Fruit fly (Drosophila melanogaster): ENCODE data around the gene Cyp4ac1.

The Cyp4ac1 gene

dm6 chr2L:5251150-5251549, 12.7 kb upstream of the Cyp4ac1 start:
- TF ChIP-seq D1 (tag; optimal IDR thresholded peaks at IDR 0.05) (no peak), Pif1B (GFP tag; optimal IDR thresholded peaks at IDR 0.05) (peak; percentile 7), fd96Ca (GFP tag; IDR thresholded peaks at IDR 0.05) (no peak), CG8159 (tag; optimal IDR thresholded peaks at IDR 0.05) (no peak), CG34367 (tag; optimal IDR thresholded peaks at IDR 0.05) (no peak)

DNA sequence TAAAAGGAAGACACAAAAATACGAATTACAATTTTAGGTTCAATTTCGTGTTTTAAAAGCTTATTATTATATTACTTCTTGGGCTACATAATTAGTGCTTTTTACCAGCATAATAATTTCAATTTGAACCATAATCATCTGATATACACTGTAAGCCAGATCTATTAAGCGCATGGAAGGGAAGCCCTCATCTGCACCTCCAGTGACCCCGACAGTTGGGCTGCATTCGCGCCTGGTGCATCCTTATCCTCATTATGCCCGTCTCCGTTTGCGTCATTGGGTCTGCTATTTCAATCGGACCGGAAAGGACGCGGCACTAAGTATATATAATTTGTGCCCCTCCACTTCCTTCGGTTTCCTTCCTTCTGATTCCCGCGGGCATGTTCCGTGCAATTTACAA, 12.1 kb upstream of the Cyp4ac1 start:
- TF ChIP-seq fd96Ca (GFP tag; IDR thresholded peaks at IDR 0.05) (no peak), CG12605 (GFP tag; IDR thresholded peaks at IDR 0.05) (no peak), CG17806 (tag; optimal IDR thresholded peaks at IDR 0.05) (peak; percentile 21), Pif1A (GFP tag; optimal IDR thresholded peaks at IDR 0.05) (no peak), CG9948 (tag; optimal IDR thresholded peaks at IDR 0.05) (peak; percentile 16), CG15710 (tag; optimal IDR thresholded peaks at IDR 0.05) (no peak), CG10348 (GFP tag; IDR thresholded peaks at IDR 0.05) (no peak), CG8159 (tag; optimal IDR thresholded peaks at IDR 0.05) (peak; percentile 23)

DNA sequence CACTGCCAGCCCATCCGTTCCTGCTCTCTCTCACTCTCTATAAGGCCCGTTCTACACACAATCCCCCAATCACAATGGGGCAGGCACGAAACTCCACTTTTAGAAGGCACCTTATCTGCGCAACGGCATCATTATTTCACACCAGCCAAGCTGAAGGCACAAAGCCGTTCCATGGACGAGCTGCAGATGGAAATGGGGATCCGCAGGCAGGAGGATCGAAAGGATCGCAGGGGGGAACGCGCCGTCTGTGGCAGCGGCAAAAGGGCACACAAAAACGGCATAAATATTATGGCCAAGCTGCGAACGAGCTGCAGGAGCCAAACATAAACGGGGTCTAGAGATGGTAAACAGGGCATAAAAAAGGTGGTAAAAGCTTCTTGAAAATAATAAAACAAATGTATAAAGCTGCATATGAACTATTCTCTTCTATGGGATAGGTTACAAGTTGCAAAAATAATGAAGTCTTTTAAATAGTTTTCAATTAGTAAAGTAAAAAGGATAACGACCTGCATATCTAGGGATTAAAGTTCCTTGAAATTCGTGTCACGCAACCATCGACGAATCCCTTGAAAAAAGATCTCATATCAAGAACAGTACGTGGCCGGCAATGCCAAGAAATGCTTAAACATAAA, 11.3 kb upstream of the Cyp4ac1 start:
- TF ChIP-seq CG4496 (GFP tag; IDR thresholded peaks at IDR 0.05): no peak; the same call in 2 of the 3 replicates
- peak; percentile 33 for TF ChIP-seq CG8301 (tag; optimal IDR thresholded peaks at IDR 0.05)
- TF ChIP-seq Pif1A (GFP tag; optimal IDR thresholded peaks at IDR 0.05): peak; percentile 58
- no peak for TF ChIP-seq Ets98B (GFP tag; IDR thresholded peaks at IDR 0.05)
- TF ChIP-seq D1 (tag; optimal IDR thresholded peaks at IDR 0.05): no peak
- no peak for TF ChIP-seq CG32121 (GFP tag; IDR thresholded peaks at IDR 0.05)
- no peak for TF ChIP-seq CG10348 (GFP tag; IDR thresholded peaks at IDR 0.05)
- peak; percentile 57 for TF ChIP-seq Pif1B (GFP tag; optimal IDR thresholded peaks at IDR 0.05)
- TF ChIP-seq CG15710 (tag; optimal IDR thresholded peaks at IDR 0.05): peak; percentile 70
- TF ChIP-seq EcR (GFP tag; optimal IDR thresholded peaks at IDR 0.05): peak; percentile 7
- TF ChIP-seq CG17806 (tag; optimal IDR thresholded peaks at IDR 0.05): peak; percentile 70
- TF ChIP-seq CG8159 (tag; optimal IDR thresholded peaks at IDR 0.05): peak; percentile 71
- no peak for TF ChIP-seq rn (GFP tag; IDR thresholded peaks at IDR 0.05)
- TF ChIP-seq Snoo (tag; optimal IDR thresholded peaks at IDR 0.05): peak; percentile 53
- peak; percentile 59 for TF ChIP-seq CG34367 (tag; optimal IDR thresholded peaks at IDR 0.05)
- peak; percentile 51 for TF ChIP-seq CG13204 (GFP tag; optimal IDR thresholded peaks at IDR 0.05)
- TF ChIP-seq CG12605 (GFP tag; IDR thresholded peaks at IDR 0.05): no peak
- 0 out of 3 replicates have a peak, but pooled peaks have one; percentile 5 for TF ChIP-seq fd96Ca (GFP tag; IDR thresholded peaks at IDR 0.05)
- peak; percentile 69 for TF ChIP-seq CG9948 (tag; optimal IDR thresholded peaks at IDR 0.05)
- no peak for TF ChIP-seq gl (tag; optimal IDR thresholded peaks at IDR 0.05)
- TF ChIP-seq CG14655 (GFP tag; optimal IDR thresholded peaks at IDR 0.05): peak; percentile 62

dm6 chr2L:5254105-5254711, 9.6 kb upstream of the Cyp4ac1 start:
- TF ChIP-seq CG9948 (tag; optimal IDR thresholded peaks at IDR 0.05) (peak; percentile 92), CG8159 (tag; optimal IDR thresholded peaks at IDR 0.05) (peak; percentile 94), Pif1B (GFP tag; optimal IDR thresholded peaks at IDR 0.05) (peak; percentile 89), fd96Ca (GFP tag; IDR thresholded peaks at IDR 0.05) (peak; percentile 76), CG17806 (tag; optimal IDR thresholded peaks at IDR 0.05) (peak; percentile 94), CG4496 (GFP tag; IDR thresholded peaks at IDR 0.05) (peak; percentile 84), D1 (tag; optimal IDR thresholded peaks at IDR 0.05) (peak; percentile 89), Pif1A (GFP tag; optimal IDR thresholded peaks at IDR 0.05) (peak; percentile 89), rn (GFP tag; IDR thresholded peaks at IDR 0.05) (peak; percentile 77), Ets98B (GFP tag; IDR thresholded peaks at IDR 0.05) (peak; percentile 72), CG15710 (tag; optimal IDR thresholded peaks at IDR 0.05) (peak; percentile 93), CG32121 (GFP tag; IDR thresholded peaks at IDR 0.05) (peak; percentile 62), CG10348 (GFP tag; IDR thresholded peaks at IDR 0.05) (no peak), gl (tag; optimal IDR thresholded peaks at IDR 0.05) (peak; percentile 87), CG12605 (GFP tag; IDR thresholded peaks at IDR 0.05) (peak; percentile 76), CG14655 (GFP tag; optimal IDR thresholded peaks at IDR 0.05) (peak; percentile 90), CG13204 (GFP tag; optimal IDR thresholded peaks at IDR 0.05) (peak; percentile 82), Snoo (tag; optimal IDR thresholded peaks at IDR 0.05) (peak; percentile 95), EcR (GFP tag; optimal IDR thresholded peaks at IDR 0.05) (peak; percentile 35), CG34367 (tag; optimal IDR thresholded peaks at IDR 0.05) (peak; percentile 93), CG8301 (tag; optimal IDR thresholded peaks at IDR 0.05) (peak; percentile 89)

DNA sequence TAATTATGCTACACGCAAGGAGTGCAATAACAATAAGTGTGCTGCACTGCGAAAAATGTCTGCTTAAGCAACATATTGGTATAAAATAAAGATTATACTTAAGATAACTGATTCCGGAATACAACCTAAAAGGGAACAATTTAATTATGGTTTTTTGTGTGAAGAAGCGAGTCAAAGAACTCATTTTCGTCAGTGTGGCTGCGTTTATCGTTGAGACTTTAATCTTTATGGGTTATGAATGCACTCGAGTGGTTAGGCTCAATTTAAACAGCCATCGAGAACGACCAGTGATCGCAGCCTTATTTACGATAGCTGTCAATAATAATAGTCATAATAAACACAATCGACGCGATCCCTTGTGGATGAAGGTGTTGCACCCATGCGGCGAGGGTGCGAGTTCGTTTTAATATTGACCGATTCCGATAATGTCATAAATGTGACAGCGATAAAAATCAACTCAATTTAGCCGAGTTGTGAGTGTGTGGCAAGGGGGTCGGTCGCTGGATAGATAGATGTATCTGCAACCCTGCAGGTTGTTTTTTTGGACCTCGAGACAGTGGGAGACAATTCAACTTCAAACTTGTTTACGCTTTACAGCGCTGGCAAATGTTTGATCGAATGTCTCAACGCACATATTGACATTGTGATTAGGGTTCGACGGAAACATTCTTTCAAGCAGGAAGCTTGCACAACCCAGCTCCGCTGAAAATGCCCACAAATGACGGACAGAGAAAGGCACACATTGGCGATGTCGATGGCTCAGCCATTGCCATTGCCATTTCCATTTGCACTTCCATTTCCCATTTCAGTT, 7.6 kb upstream of the Cyp4ac1 start:
- TF ChIP-seq CG8301 (tag; optimal IDR thresholded peaks at IDR 0.05): peak; percentile 33
- TF ChIP-seq Pif1B (GFP tag; optimal IDR thresholded peaks at IDR 0.05): peak; percentile 37
- TF ChIP-seq CG8159 (tag; optimal IDR thresholded peaks at IDR 0.05): peak; percentile 68
- TF ChIP-seq Snoo (tag; optimal IDR thresholded peaks at IDR 0.05): peak; percentile 61
- peak; percentile 62 for TF ChIP-seq Pif1A (GFP tag; optimal IDR thresholded peaks at IDR 0.05)
- TF ChIP-seq CG4496 (GFP tag; IDR thresholded peaks at IDR 0.05): peak; percentile 69; the same call in 1 of the 3 replicates
- TF ChIP-seq CG13204 (GFP tag; optimal IDR thresholded peaks at IDR 0.05): peak; percentile 38
- TF ChIP-seq fd96Ca (GFP tag; IDR thresholded peaks at IDR 0.05): peak; percentile 65; the same call in 1 of the 3 replicates
- TF ChIP-seq Ets98B (GFP tag; IDR thresholded peaks at IDR 0.05): peak; percentile 30
- TF ChIP-seq CG12605 (GFP tag; IDR thresholded peaks at IDR 0.05): no peak; the same call in 1 of the 2 replicates
- TF ChIP-seq CG17806 (tag; optimal IDR thresholded peaks at IDR 0.05): peak; percentile 67
- peak; percentile 40 for TF ChIP-seq gl (tag; optimal IDR thresholded peaks at IDR 0.05)
- TF ChIP-seq CG15710 (tag; optimal IDR thresholded peaks at IDR 0.05): peak; percentile 56
- no peak for TF ChIP-seq D1 (tag; optimal IDR thresholded peaks at IDR 0.05)
- peak; percentile 42 for TF ChIP-seq CG34367 (tag; optimal IDR thresholded peaks at IDR 0.05)
- TF ChIP-seq CG9948 (tag; optimal IDR thresholded peaks at IDR 0.05): peak; percentile 55
- TF ChIP-seq EcR (GFP tag; optimal IDR thresholded peaks at IDR 0.05): peak; percentile 87
- TF ChIP-seq CG14655 (GFP tag; optimal IDR thresholded peaks at IDR 0.05): peak; percentile 40
- TF ChIP-seq rn (GFP tag; IDR thresholded peaks at IDR 0.05): peak; percentile 29; the same call in 1 of the 2 replicates
- no peak for TF ChIP-seq CG10348 (GFP tag; IDR thresholded peaks at IDR 0.05)
- TF ChIP-seq CG32121 (GFP tag; IDR thresholded peaks at IDR 0.05): no peak
